Fruit fly (Drosophila melanogaster) whole organism, embryonic: ENCODE measurements around the gene Dora.

ENCODE experiments used
- B-H2 ChIP-seq: fragments of 200-800 bp; sonication (Bioruptor generic); optimal IDR thresholded peaks from 2 replicates; lab custom pipeline; 2018; ENCODE audit warnings: missing biosample characterization, mild to moderate bottlenecking, missing genetic modification characterization
- Bgb ChIP-seq: fragments of 200-800 bp; sonication (Bioruptor generic); IDR thresholded peaks from 2 replicates; pipeline ENCODE4 v1.3.6; 2022; ENCODE audit warnings: missing biosample characterization, missing genetic modification characterization; ENCODE audit not compliant: partially characterized antibody
- CG12104 ChIP-seq: fragments of 200-800 bp; sonication (Bioruptor generic); optimal IDR thresholded peaks from 3 replicates; lab custom pipeline; 2016; ENCODE audit warnings: missing biosample characterization, missing genetic modification characterization
- CG13296 ChIP-seq: fragments of 200-800 bp; sonication (Bioruptor generic); optimal IDR thresholded peaks from 3 replicates; lab custom pipeline; 2018; ENCODE audit warnings: missing biosample characterization, mild to moderate bottlenecking, missing genetic modification characterization
- CG15269 ChIP-seq: fragments of 200-800 bp; sonication (Bioruptor generic); optimal IDR thresholded peaks from 2 replicates; lab custom pipeline; 2018; ENCODE audit warnings: missing biosample characterization, mild to moderate bottlenecking, missing genetic modification characterization, moderate library complexity
- CG17328 ChIP-seq: fragments of 200-800 bp; sonication (Bioruptor generic); IDR thresholded peaks from 2 replicates; pipeline ENCODE4 v1.3.6; 2022; ENCODE audit warnings: missing biosample characterization, missing genetic modification characterization
- CG17829 ChIP-seq: fragments of 200-800 bp; optimal IDR thresholded peaks from 2 replicates; lab custom pipeline; 2019; ENCODE audit warnings: missing biosample characterization, mild to moderate bottlenecking, missing genetic modification characterization, moderate library complexity
- CG1832 ChIP-seq: fragments of 200-800 bp; sonication (Bioruptor generic); optimal IDR thresholded peaks from 2 replicates; lab custom pipeline; 2017; ENCODE audit warnings: missing biosample characterization, mild to moderate bottlenecking, missing genetic modification characterization, inconsistent platforms
- CG30431 ChIP-seq: fragments of 200-800 bp; sonication (Bioruptor generic); optimal IDR thresholded peaks from 2 replicates; lab custom pipeline; 2017; ENCODE audit warnings: missing biosample characterization, missing genetic modification characterization
- CG32767 ChIP-seq: fragments of 200-800 bp; sonication (Bioruptor generic); IDR thresholded peaks from 2 replicates; pipeline ENCODE4 v1.3.6; 2022; ENCODE audit warnings: missing biosample characterization, missing genetic modification characterization
- CG32772 ChIP-seq: fragments of 200-800 bp; sonication (Bioruptor generic); IDR thresholded peaks from 2 replicates; pipeline ENCODE4 v1.3.6; 2022; ENCODE audit warnings: missing biosample characterization, missing genetic modification characterization
- CG3847 ChIP-seq: fragments of 200-800 bp; sonication (Bioruptor generic); IDR thresholded peaks from 2 replicates; pipeline ENCODE4 v1.3.6; 2022; ENCODE audit warnings: missing biosample characterization, missing genetic modification characterization
- CG43689 ChIP-seq: fragments of 200-800 bp; sonication (Bioruptor generic); IDR thresholded peaks from 2 replicates; pipeline ENCODE4 v1.3.6; 2022; ENCODE audit warnings: missing biosample characterization, missing genetic modification characterization
- CG6272 ChIP-seq: fragments of 200-800 bp; sonication (Bioruptor generic); IDR thresholded peaks from 2 replicates; pipeline ENCODE4 v1.3.6; 2022; ENCODE audit warnings: missing biosample characterization, missing genetic modification characterization
- CG6654 ChIP-seq: fragments of 200-800 bp; sonication (Bioruptor generic); optimal IDR thresholded peaks from 2 replicates; lab custom pipeline; 2017; ENCODE audit warnings: missing biosample characterization, mild to moderate bottlenecking, missing genetic modification characterization
- CG6683 ChIP-seq: fragments of 200-800 bp; sonication (Bioruptor generic); optimal IDR thresholded peaks from 2 replicates; lab custom pipeline; 2017; ENCODE audit warnings: missing biosample characterization, mild to moderate bottlenecking, missing genetic modification characterization, missing genetic modification reagents
- CTCF ChIP-seq: fragments of 200-800 bp; sonication (Bioruptor generic); optimal IDR thresholded peaks from 2 replicates; lab custom pipeline; 2017; ENCODE audit warnings: missing biosample characterization, mild to moderate bottlenecking, missing genetic modification characterization, moderate library complexity
- CoRest ChIP-seq: fragments of 200-800 bp; sonication (Bioruptor generic); optimal IDR thresholded peaks from 3 replicates; lab custom pipeline; 2018; ENCODE audit warnings: missing biosample characterization, mild to moderate bottlenecking, missing genetic modification characterization, moderate library complexity
- Doc2 ChIP-seq: fragments of 200-800 bp; sonication (Bioruptor generic); IDR thresholded peaks from 2 replicates; pipeline ENCODE4 v1.3.6; 2022; ENCODE audit warnings: missing biosample characterization, missing genetic modification characterization
- Doc3 ChIP-seq: fragments of 200-800 bp; sonication (Bioruptor generic); IDR thresholded peaks from 3 replicates; pipeline ENCODE4 v1.3.6; 2022; ENCODE audit warnings: missing biosample characterization, missing genetic modification characterization; ENCODE audit not compliant: partially characterized antibody
- H15 ChIP-seq: fragments of 200-800 bp; sonication (Bioruptor generic); IDR thresholded peaks from 3 replicates; pipeline ENCODE4 v1.3.6; 2022; ENCODE audit warnings: missing biosample characterization, missing genetic modification characterization
- Kr ChIP-seq: fragments of 200-800 bp; sonication (Bioruptor generic); optimal IDR thresholded peaks from 2 replicates; lab custom pipeline; 2017; ENCODE audit warnings: missing biosample characterization, mild to moderate bottlenecking, missing genetic modification characterization
- NC2α ChIP-seq: fragments of 200-800 bp; sonication (Bioruptor generic); optimal IDR thresholded peaks from 2 replicates; lab custom pipeline; 2016; ENCODE audit warnings: missing biosample characterization, missing genetic modification characterization
- Sin3A ChIP-seq: fragments of >200 bp; optimal IDR thresholded peaks from 2 replicates; lab custom pipeline; 2018
- Sox100B ChIP-seq: fragments of 200-800 bp; sonication (Bioruptor generic); optimal IDR thresholded peaks from 3 replicates; lab custom pipeline; 2018; ENCODE audit warnings: missing biosample characterization, mild to moderate bottlenecking, missing genetic modification characterization
- Sox102F ChIP-seq: fragments of 200-800 bp; sonication (Bioruptor generic); optimal IDR thresholded peaks from 2 replicates; lab custom pipeline; 2018; ENCODE audit warnings: missing biosample characterization, mild to moderate bottlenecking, missing genetic modification characterization, moderate library complexity
- Vsx1 ChIP-seq: fragments of 200-800 bp; sonication (Bioruptor generic); optimal IDR thresholded peaks from 2 replicates; lab custom pipeline; 2017; ENCODE audit warnings: missing biosample characterization, mild to moderate bottlenecking, missing genetic modification characterization, missing genetic modification reagents
- bab2 ChIP-seq: fragments of 200-800 bp; sonication (Bioruptor generic); optimal IDR thresholded peaks from 2 replicates; lab custom pipeline; 2016; ENCODE audit warnings: missing biosample characterization, missing genetic modification characterization
- bigmax ChIP-seq: fragments of 200-800 bp; sonication (Bioruptor generic); optimal IDR thresholded peaks from 2 replicates; lab custom pipeline; 2018; ENCODE audit warnings: missing biosample characterization, mild to moderate bottlenecking, missing genetic modification characterization
- cato ChIP-seq: fragments of 200-800 bp; sonication (Bioruptor generic); optimal IDR thresholded peaks from 2 replicates; lab custom pipeline; 2016; ENCODE audit warnings: missing biosample characterization, missing genetic modification characterization, borderline replicate concordance
- emc ChIP-seq: fragments of 200-800 bp; sonication (Bioruptor generic); optimal IDR thresholded peaks from 2 replicates; lab custom pipeline; 2016; ENCODE audit warnings: missing biosample characterization, missing genetic modification characterization
- eve ChIP-seq, 2 experiments: fragments of >200 bp; optimal IDR thresholded peaks; 2 replicates each; lab custom pipeline; 2017; ENCODE audit warnings: missing biosample characterization in 2 of 2, missing genetic modification characterization in 2 of 2
- ewg ChIP-seq: fragments of 200-800 bp; sonication (Bioruptor generic); optimal IDR thresholded peaks from 3 replicates; lab custom pipeline; 2017; ENCODE audit warnings: mild to moderate bottlenecking, missing biosample characterization, missing genetic modification reagents, missing genetic modification characterization
- fd102C ChIP-seq: fragments of 200-800 bp; sonication (Bioruptor generic); optimal IDR thresholded peaks from 2 replicates; lab custom pipeline; 2018; ENCODE audit warnings: missing biosample characterization, mild to moderate bottlenecking, missing genetic modification characterization, moderate library complexity
- ftz-f1 ChIP-seq: fragments of 200-800 bp; sonication (Bioruptor generic); optimal IDR thresholded peaks from 2 replicates; lab custom pipeline; 2016; ENCODE audit warnings: missing biosample characterization, missing genetic modification characterization
- kah ChIP-seq: fragments of 200-800 bp; sonication (Bioruptor generic); optimal IDR thresholded peaks from 2 replicates; lab custom pipeline; 2018; ENCODE audit warnings: missing biosample characterization, mild to moderate bottlenecking, missing genetic modification characterization
- lbe ChIP-seq: fragments of 200-800 bp; sonication (Bioruptor generic); optimal IDR thresholded peaks from 2 replicates; lab custom pipeline; 2016; ENCODE audit warnings: missing biosample characterization, mild to moderate bottlenecking, missing genetic modification characterization
- nom ChIP-seq: fragments of 200-800 bp; sonication (Bioruptor generic); optimal IDR thresholded peaks from 2 replicates; lab custom pipeline; 2017; ENCODE audit warnings: missing biosample characterization, missing genetic modification characterization, mild to moderate bottlenecking, moderate library complexity, missing genetic modification reagents
- phol ChIP-seq: fragments of 200-800 bp; sonication (Bioruptor generic); optimal IDR thresholded peaks from 3 replicates; lab custom pipeline; 2018; ENCODE audit warnings: missing biosample characterization, mild to moderate bottlenecking, missing genetic modification characterization, moderate library complexity
- scrt ChIP-seq: fragments of 200-800 bp; sonication (Bioruptor generic); optimal IDR thresholded peaks from 2 replicates; lab custom pipeline; 2018; ENCODE audit warnings: missing biosample characterization, mild to moderate bottlenecking, missing genetic modification characterization, moderate library complexity
- sd ChIP-seq: fragments of 200-800 bp; sonication (Bioruptor generic); optimal IDR thresholded peaks from 3 replicates; lab custom pipeline; 2018; ENCODE audit warnings: missing biosample characterization, mild to moderate bottlenecking, missing genetic modification characterization, moderate library complexity
- sima ChIP-seq: fragments of 200-800 bp; sonication (Bioruptor generic); optimal IDR thresholded peaks from 2 replicates; lab custom pipeline; 2016; ENCODE audit warnings: missing biosample characterization, missing genetic modification characterization
- sr ChIP-seq: fragments of 200-800 bp; sonication (Bioruptor generic); IDR thresholded peaks from 3 replicates; pipeline ENCODE4 v1.3.6; 2022; ENCODE audit warnings: missing biosample characterization, missing genetic modification characterization
- stwl ChIP-seq: fragments of 200-800 bp; sonication (Bioruptor generic); optimal IDR thresholded peaks from 3 replicates; lab custom pipeline; 2018; ENCODE audit warnings: missing biosample characterization, mild to moderate bottlenecking, missing genetic modification characterization, moderate library complexity
- tap ChIP-seq: fragments of 200-800 bp; optimal IDR thresholded peaks from 3 replicates; lab custom pipeline; 2019; ENCODE audit warnings: missing biosample characterization, mild to moderate bottlenecking, missing genetic modification characterization, moderate library complexity
- usp ChIP-seq: fragments of >200 bp; optimal IDR thresholded peaks from 2 replicates; lab custom pipeline; 2017; ENCODE audit warnings: missing biosample characterization, missing genetic modification characterization
- vvl ChIP-seq: fragments of 200-800 bp; sonication (Bioruptor generic); IDR thresholded peaks from 2 replicates; pipeline ENCODE4 v1.3.6; 2022; ENCODE audit warnings: missing biosample characterization, missing genetic modification characterization
- wek ChIP-seq: fragments of 200-800 bp; sonication (Bioruptor generic); optimal IDR thresholded peaks from 3 replicates; lab custom pipeline; 2018; ENCODE audit warnings: missing biosample characterization, mild to moderate bottlenecking, missing genetic modification characterization, moderate library complexity
- wor ChIP-seq: fragments of 200-800 bp; sonication (Bioruptor generic); IDR thresholded peaks from 2 replicates; pipeline ENCODE4 v1.3.6; 2022; ENCODE audit warnings: missing biosample characterization, missing genetic modification characterization
- zfh1 ChIP-seq: fragments of 200-800 bp; sonication (Bioruptor generic); IDR thresholded peaks from 3 replicates; pipeline ENCODE4 v1.3.6; 2022; ENCODE audit warnings: missing biosample characterization, missing genetic modification characterization

Gene Dora

DNA sequence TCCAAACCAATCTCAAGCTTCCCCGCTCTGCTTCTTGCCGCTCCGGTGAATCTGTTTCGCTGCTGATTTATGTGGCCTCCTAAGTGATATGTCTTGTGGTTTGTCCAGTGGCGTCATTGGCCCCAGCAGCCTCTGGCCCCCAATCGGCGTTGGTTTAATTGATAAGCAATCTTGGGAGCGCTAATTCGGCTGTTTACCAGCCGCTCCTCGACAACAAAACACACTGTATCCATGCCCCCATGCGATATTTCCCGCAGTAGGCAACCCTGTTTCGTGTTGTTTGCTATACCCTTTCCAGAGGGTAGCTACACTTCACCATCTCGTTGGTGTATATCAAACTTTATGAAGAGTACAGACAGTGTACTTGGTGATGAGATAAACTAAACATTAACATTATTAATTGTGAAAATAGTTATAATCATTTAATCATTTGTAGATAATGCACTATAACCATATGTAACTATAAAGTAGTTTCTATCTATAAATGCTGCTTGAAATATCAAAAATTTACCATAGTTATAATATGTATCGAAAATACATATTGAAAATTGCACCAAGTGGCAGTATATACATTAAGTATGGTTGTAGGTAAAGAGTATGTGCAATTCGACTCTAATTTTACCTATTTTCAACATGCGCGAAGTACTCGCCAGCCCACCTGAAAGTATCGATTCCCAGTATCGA is 15.3 kb upstream of the Dora start, which contains the start of gene shop (continued):
- peak; percentile 85 for TF ChIP-seq CG17829 (tag; lab: Kevin White, UChicago)
- peak; percentile 60; the same call in 1 of the 2 replicates for TF ChIP-seq vvl (GFP tag; lab: Robert Waterston, UW)
- no peak for TF ChIP-seq fd102C (GFP tag; lab: Kevin White, UChicago)
- peak; percentile 58 for TF ChIP-seq sd (tag; lab: Kevin White, UChicago)
- 0 out of 2 replicates have a peak, but pooled peaks have one; percentile 36 for TF ChIP-seq CG43689 (GFP tag; lab: Robert Waterston, UW)
- TF ChIP-seq CG32772, result peak; percentile 46; the same call in 1 of the 2 replicates
- TF ChIP-seq CG30431, result peak; percentile 59
- TF ChIP-seq CG3847 (GFP tag; lab: Robert Waterston, UW), result peak; percentile 86
- peak; percentile 66 for TF ChIP-seq CG6654 (GFP tag; lab: Kevin White, UChicago)
- 0 out of 3 replicates have a peak, but pooled peaks have one; percentile 34 for TF ChIP-seq sr (GFP tag; lab: Robert Waterston, UW)
- peak; percentile 61 for TF ChIP-seq bab2 (GFP tag; lab: Kevin White, UChicago)
- TF ChIP-seq usp (GFP tag; lab: Kevin White, UChicago), result no peak
- TF ChIP-seq CoRest (tag; lab: Kevin White, UChicago), result peak; percentile 95
- TF ChIP-seq CG12104 (GFP tag; lab: Kevin White, UChicago), result peak; percentile 82
- peak; percentile 83 for TF ChIP-seq CG13296
- TF ChIP-seq Kr (GFP tag; lab: Kevin White, UChicago), result no peak
- peak; percentile 92 for TF ChIP-seq Sox100B (GFP tag; lab: Kevin White, UChicago)
- peak; percentile 72 for TF ChIP-seq tap
- peak; percentile 66 for TF ChIP-seq wor (GFP tag; lab: Robert Waterston, UW)
- TF ChIP-seq sima (GFP tag; lab: Kevin White, UChicago), result no peak
- peak; percentile 75 for TF ChIP-seq cato (GFP tag; lab: Kevin White, UChicago)
- TF ChIP-seq emc (GFP tag; lab: Kevin White, UChicago), result peak; percentile 63
- peak; percentile 64 for TF ChIP-seq lbe (GFP tag; lab: Kevin White, UChicago)
- TF ChIP-seq Sin3A (lab: Kevin White, UChicago), result no peak
- peak; percentile 76; the same call in 2 of the 3 replicates for TF ChIP-seq zfh1
- peak; percentile 60 for TF ChIP-seq CG6683
- peak; percentile 47; the same call in 1 of the 3 replicates for TF ChIP-seq H15 (GFP tag; lab: Robert Waterston, UW)
- TF ChIP-seq Sox102F (GFP tag; lab: Kevin White, UChicago), result peak; percentile 88
- peak; percentile 6 for TF ChIP-seq NC2α (GFP tag; lab: Kevin White, UChicago)
- TF ChIP-seq CG32767 (GFP tag; lab: Robert Waterston, UW), result peak; percentile 76; the same call in 1 of the 2 replicates
- TF ChIP-seq CG17328 (GFP tag; lab: Robert Waterston, UW), result peak; percentile 62
- no peak for TF ChIP-seq ftz-f1 (GFP tag; lab: Kevin White, UChicago)
- TF ChIP-seq bigmax, result no peak
- TF ChIP-seq Vsx1 (GFP tag; lab: Kevin White, UChicago), result peak; percentile 69
- peak; percentile 64 for TF ChIP-seq Bgb
- TF ChIP-seq eve (GFP tag; optimal IDR thresholded peaks at IDR 0.05; lab: Kevin White, UChicago), result no peak
- TF ChIP-seq stwl, result no peak
- peak; percentile 76 for TF ChIP-seq nom (GFP tag; lab: Kevin White, UChicago)
- peak; percentile 75 for TF ChIP-seq ewg (GFP tag; lab: Kevin White, UChicago)
- peak; percentile 64 for TF ChIP-seq B-H2
- TF ChIP-seq Doc3 (GFP tag; lab: Robert Waterston, UW), result peak; percentile 52
- peak; percentile 46 for TF ChIP-seq wek (GFP tag; lab: Kevin White, UChicago)
- 0 out of 2 replicates have a peak, but pooled peaks have one; percentile 42 for TF ChIP-seq CG6272 (GFP tag; lab: Robert Waterston, UW)
- TF ChIP-seq kah (GFP tag; lab: Kevin White, UChicago), result no peak
- TF ChIP-seq CTCF (GFP tag; lab: Kevin White, UChicago), result no peak
- TF ChIP-seq CG1832 (GFP tag; lab: Kevin White, UChicago), result no peak
- TF ChIP-seq scrt (GFP tag; lab: Kevin White, UChicago), result peak; percentile 65
- peak; percentile 89 for TF ChIP-seq phol (tag; lab: Kevin White, UChicago)
- TF ChIP-seq CG15269, result peak; percentile 89
- TF ChIP-seq Doc2 (GFP tag; lab: Robert Waterston, UW), result no peak
